Worm (Caenorhabditis elegans): ENCODE measurements around the gene ZK1251.3.

DNA sequence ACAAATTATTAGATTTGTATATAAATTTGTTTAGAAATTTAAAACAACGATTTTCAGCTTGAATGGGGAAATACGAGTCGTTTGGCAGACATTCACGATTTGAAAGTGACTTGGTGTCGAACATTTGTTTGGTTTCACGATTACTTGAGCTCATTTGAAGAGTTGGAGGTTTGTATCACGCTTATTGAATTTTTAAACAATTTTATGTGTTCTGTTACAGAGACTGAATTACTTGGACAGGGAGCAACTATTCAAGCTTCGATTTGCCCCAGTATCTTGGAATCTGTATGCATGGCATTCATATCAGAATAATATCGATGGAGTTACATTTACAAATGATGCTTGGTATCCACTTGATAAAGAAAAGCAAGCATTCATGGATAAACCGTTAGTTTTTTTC lies 43.8 kb downstream of the ZK1251.3 start:
- no peak for TF ChIP-seq ztf-11 (tag; optimal IDR thresholded peaks at IDR 0.05)
- TF ChIP-seq ama-1 (optimal IDR thresholded peaks at IDR 0.05): no peak
- TF ChIP-seq pha-4 (GFP tag; IDR thresholded peaks at IDR 0.05): no peak
- no peak for TF ChIP-seq pha-4 (tag; optimal IDR thresholded peaks at IDR 0.05)
- TF ChIP-seq dpl-1 (GFP tag; optimal IDR thresholded peaks at IDR 0.05): no peak
- no peak for TF ChIP-seq F44E2.7 (GFP tag; IDR thresholded peaks at IDR 0.05)
- TF ChIP-seq madf-5 (GFP tag; IDR thresholded peaks at IDR 0.05): no peak
- TF ChIP-seq R02D3.7 (tag; optimal IDR thresholded peaks at IDR 0.05): no peak
- TF ChIP-seq egl-27 (tag; optimal IDR thresholded peaks at IDR 0.05): no peak
- TF ChIP-seq snpc-4 (tag; optimal IDR thresholded peaks at IDR 0.05): no peak
- TF ChIP-seq nhr-25 (tag; optimal IDR thresholded peaks at IDR 0.05; ENCODE audit: borderline replicate concordance, insufficient read depth): no peak
- TF ChIP-seq nhr-77 (tag; optimal IDR thresholded peaks at IDR 0.05): no peak
- TF ChIP-seq lin-39 (tag; optimal IDR thresholded peaks at IDR 0.05): no peak
- TF ChIP-seq lin-15B (tag; optimal IDR thresholded peaks at IDR 0.05): no peak

Data from whole organism, L4 larva.